Worm (Caenorhabditis elegans) whole organism, L1 larva: Measurements from ENCODE around the gene C24A3.2.
A peak's percentile ranks its signal among the peaks of the same experiment; 100 is the strongest.

ENCODE experiments used
- C04F5.9 ChIP-seq: sonication (generic microtip); optimal IDR thresholded peaks from 2 replicates; lab custom pipeline; 2016; ENCODE audit warnings: missing genetic modification characterization, missing compliant biosample characterization
- C16A3.4 ChIP-seq: fragments of 150-350 bp; optimal IDR thresholded peaks from 2 replicates; lab custom pipeline; 2014; ENCODE audit warnings: missing biosample characterization, missing genetic modification characterization
- F16B12.6 ChIP-seq: fragments of 150-350 bp; optimal IDR thresholded peaks from 2 replicates; lab custom pipeline; 2014; ENCODE audit warnings: missing biosample characterization, missing genetic modification characterization
- ceh-88 ChIP-seq: fragments of 200-800 bp; sonication (Bioruptor generic); IDR thresholded peaks from 2 replicates; pipeline ENCODE4 v1.3.6; 2022; ENCODE audit warnings: missing genetic modification characterization, missing compliant biosample characterization
- efl-1 ChIP-seq, 4 experiments: fragments of 150-350 bp; optimal IDR thresholded peaks in 3 of 4; peaks in 1 of 4; 1 replicate in 1 of 4; 2 replicates in 3 of 4; lab custom pipeline; 2014; ENCODE audit warnings: missing biosample characterization in 2 of 4, missing genetic modification characterization in 2 of 4, missing genetic modification reagents in 2 of 4
- elt-2 ChIP-seq: sonication (generic microtip); optimal IDR thresholded peaks from 2 replicates; lab custom pipeline; 2016; ENCODE audit warnings: missing genetic modification characterization, mild to moderate bottlenecking, inconsistent platforms, missing compliant biosample characterization, missing genetic modification reagents
- elt-3 ChIP-seq, 6 experiments: fragments of 150-350 bp in 1 of 6; sonication (generic microtip); optimal IDR thresholded peaks; 2 replicates each; lab custom pipeline; 2017 to 2018; ENCODE audit warnings: missing biosample characterization in 6 of 6, missing genetic modification characterization in 6 of 6, inconsistent platforms in 1 of 6
- fkh-4 ChIP-seq: sonication (generic microtip); optimal IDR thresholded peaks from 2 replicates; lab custom pipeline; 2016; ENCODE audit warnings: missing compliant biosample characterization, missing genetic modification characterization, borderline replicate concordance
- fos-1 ChIP-seq: fragments of 150-350 bp; optimal IDR thresholded peaks from 2 replicates; lab custom pipeline; 2014; ENCODE audit warnings: missing biosample characterization, missing genetic modification characterization
- lin-15B ChIP-seq: fragments of 150-350 bp; sonication (generic microtip); optimal IDR thresholded peaks from 3 replicates; lab custom pipeline; 2014; ENCODE audit warnings: missing biosample characterization, missing genetic modification characterization
- lin-35 ChIP-seq, 2 experiments: fragments of 150-350 bp; optimal IDR thresholded peaks; 2 replicates each; lab custom pipeline; 2014; ENCODE audit warnings: missing biosample characterization in 2 of 2, missing genetic modification characterization in 2 of 2, missing genetic modification reagents in 2 of 2
- lin-39 ChIP-seq: fragments of 150-350 bp; optimal IDR thresholded peaks from 2 replicates; lab custom pipeline; 2014; ENCODE audit warnings: missing biosample characterization, missing genetic modification reagents, missing genetic modification characterization
- mef-2 ChIP-seq: fragments of 150-350 bp; optimal IDR thresholded peaks from 2 replicates; lab custom pipeline; 2014; ENCODE audit warnings: missing biosample characterization, missing genetic modification characterization
- nhr-12 ChIP-seq: sonication (generic microtip); optimal IDR thresholded peaks from 2 replicates; lab custom pipeline; 2017; ENCODE audit warnings: missing biosample characterization, missing genetic modification characterization
- nhr-19 ChIP-seq: fragments of 200-800 bp; sonication (Bioruptor generic); conservative IDR thresholded peaks from 2 replicates; pipeline ENCODE4 v1.3.6; 2022; ENCODE audit warnings: missing genetic modification characterization, missing compliant biosample characterization
- nhr-20 ChIP-seq: sonication (generic microtip); optimal IDR thresholded peaks from 2 replicates; lab custom pipeline; 2016; ENCODE audit warnings: mild to moderate bottlenecking, missing genetic modification characterization, missing compliant biosample characterization
- nhr-71 ChIP-seq: sonication (generic microtip); optimal IDR thresholded peaks from 2 replicates; lab custom pipeline; 2016; ENCODE audit warnings: mild to moderate bottlenecking, missing genetic modification characterization, moderate library complexity, missing compliant biosample characterization
- nhr-76 ChIP-seq: sonication (generic microtip); optimal IDR thresholded peaks from 2 replicates; lab custom pipeline; 2017; ENCODE audit warnings: missing biosample characterization, missing genetic modification characterization
- nhr-77 ChIP-seq: fragments of 150-350 bp; optimal IDR thresholded peaks from 2 replicates; lab custom pipeline; 2014; ENCODE audit warnings: missing biosample characterization, missing genetic modification characterization
- nhr-90 ChIP-seq: sonication (generic microtip); optimal IDR thresholded peaks from 2 replicates; lab custom pipeline; 2016; ENCODE audit warnings: mild to moderate bottlenecking, missing genetic modification characterization, missing compliant biosample characterization; ENCODE audit not compliant: poor library complexity
- swsn-7 ChIP-seq: sonication (generic microtip); optimal IDR thresholded peaks from 2 replicates; lab custom pipeline; 2016; ENCODE audit warnings: missing genetic modification characterization, missing compliant biosample characterization
- tbx-2 ChIP-seq: sonication (generic microtip); optimal IDR thresholded peaks from 2 replicates; lab custom pipeline; 2016; ENCODE audit warnings: missing genetic modification characterization, missing compliant biosample characterization
- zip-4 ChIP-seq: fragments of 200-800 bp; sonication (Bioruptor generic); optimal IDR thresholded peaks from 2 replicates; lab custom pipeline; 2018; ENCODE audit warnings: mild to moderate bottlenecking, missing genetic modification characterization, moderate library complexity, missing compliant biosample characterization

Gene C24A3.2

DNA sequence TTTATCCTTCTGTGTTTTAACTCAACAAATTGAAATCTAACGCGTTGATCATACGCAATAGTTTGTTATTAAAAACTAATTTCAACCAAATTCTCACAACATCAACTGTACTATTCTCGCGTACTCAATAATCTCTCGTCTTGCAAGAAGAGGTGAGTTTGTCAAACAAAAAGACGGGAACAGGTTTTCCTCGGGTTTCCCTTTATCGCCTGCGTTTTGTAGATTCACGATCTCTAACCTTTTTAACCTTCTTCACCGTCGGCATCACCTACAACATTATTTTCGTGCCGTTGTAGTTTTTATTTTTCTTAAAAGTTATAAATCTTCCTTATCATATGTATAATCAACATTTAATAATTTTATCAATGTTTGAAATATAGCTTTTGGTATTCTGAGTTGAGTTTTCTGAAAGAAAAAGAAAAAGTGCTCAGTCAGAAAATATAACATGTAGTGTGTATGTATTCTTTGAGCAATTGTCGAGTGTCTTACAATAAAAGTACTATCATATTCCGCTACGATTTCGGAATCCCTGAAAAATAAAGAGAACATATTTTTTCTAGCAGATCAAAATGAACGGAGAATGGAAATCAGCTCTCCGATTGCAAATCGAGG lies 31.7 kb downstream of the C24A3.2 start, which contains the start of gene snf-12 (continued):
- TF ChIP-seq efl-1 (optimal IDR thresholded peaks at IDR 0.05; lab: Kevin White, UChicago) (no peak), efl-1 (GFP tag; optimal IDR thresholded peaks at IDR 0.05 in 1 of 2; lab: Kevin White, UChicago) (peak in 1 of 2 experiments; percentile 24), nhr-76 (tag; lab: Kevin White, UChicago) (no peak), ceh-88 (GFP tag; lab: Robert Waterston, UW) (no peak), zip-4 (GFP tag; lab: Kevin White, UChicago) (no peak), tbx-2 (no peak), nhr-12 (tag; lab: Kevin White, UChicago) (no peak), nhr-71 (tag; lab: Kevin White, UChicago) (peak; percentile 32)
- TF ChIP-seq, all 84 proteins: peak for 9

DNA sequence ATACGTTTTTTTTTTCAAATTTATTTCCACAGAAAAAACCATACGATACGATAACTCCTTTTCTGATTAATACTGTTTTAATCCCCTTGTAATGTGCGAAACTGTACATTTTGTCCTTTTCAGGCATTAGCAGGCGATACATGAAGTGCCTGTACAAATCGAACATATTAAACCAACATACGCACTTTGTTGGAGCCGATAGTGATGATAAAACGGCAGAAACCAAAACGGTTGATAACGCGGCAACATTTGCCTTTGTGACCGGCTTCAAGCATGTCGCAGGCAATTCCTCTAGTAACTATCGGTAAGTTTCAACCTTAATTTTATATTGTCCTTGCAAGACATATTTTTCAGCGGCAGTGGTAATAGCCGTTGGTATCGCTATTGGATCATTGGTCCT lies 37.0 kb downstream of the C24A3.2 start, which contains the start of gene nep-22:
nep-22 (plus strand) TSS at position 245 of the 400 bp plus-strand sequence.
- TF ChIP-seq swsn-7 (tag; lab: Kevin White, UChicago) (no peak), elt-3 (tag; optimal IDR thresholded peaks at IDR 0.05; lab: Kevin White, UChicago) (no peak), lin-35 (GFP tag; optimal IDR thresholded peaks at IDR 0.05; lab: Kevin White, UChicago) (peak in 1 of 2 experiments; percentile 14), elt-2 (tag; lab: Kevin White, UChicago) (peak; percentile 70)

DNA sequence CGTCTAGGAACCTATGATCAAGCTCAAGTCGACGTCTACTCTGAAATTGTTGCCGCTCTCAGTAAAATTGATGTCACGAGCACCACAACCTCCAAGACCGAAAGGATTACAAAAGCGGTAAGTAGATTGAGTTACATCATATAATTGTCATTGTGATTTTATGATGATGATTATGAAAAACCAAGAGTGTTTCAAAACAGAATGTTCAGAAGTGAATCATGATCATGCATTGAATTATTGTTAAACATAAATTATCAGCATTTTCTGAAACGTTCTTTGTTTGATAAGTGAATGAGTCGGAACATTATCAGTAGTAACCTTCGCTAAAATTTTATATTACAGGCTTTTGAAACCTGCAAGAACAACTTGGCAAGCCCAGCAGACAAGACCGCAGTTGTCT lies 37.8 kb downstream of the C24A3.2 start:
- TF ChIP-seq tbx-2: no peak
- no peak for TF ChIP-seq nhr-90
- TF ChIP-seq C04F5.9 (tag; lab: Kevin White, UChicago): no peak
- TF ChIP-seq nhr-19 (GFP tag; lab: Robert Waterston, UW): no peak
- TF ChIP-seq nhr-20 (tag; lab: Kevin White, UChicago): no peak
- peak; percentile 50 for TF ChIP-seq elt-2 (tag; lab: Kevin White, UChicago)
- no peak for TF ChIP-seq efl-1 (optimal IDR thresholded peaks at IDR 0.05; lab: Kevin White, UChicago)
- peak in 1 of 2 experiments; percentile 56 for TF ChIP-seq efl-1 (GFP tag; optimal IDR thresholded peaks at IDR 0.05 in 1 of 2; lab: Kevin White, UChicago)

DNA sequence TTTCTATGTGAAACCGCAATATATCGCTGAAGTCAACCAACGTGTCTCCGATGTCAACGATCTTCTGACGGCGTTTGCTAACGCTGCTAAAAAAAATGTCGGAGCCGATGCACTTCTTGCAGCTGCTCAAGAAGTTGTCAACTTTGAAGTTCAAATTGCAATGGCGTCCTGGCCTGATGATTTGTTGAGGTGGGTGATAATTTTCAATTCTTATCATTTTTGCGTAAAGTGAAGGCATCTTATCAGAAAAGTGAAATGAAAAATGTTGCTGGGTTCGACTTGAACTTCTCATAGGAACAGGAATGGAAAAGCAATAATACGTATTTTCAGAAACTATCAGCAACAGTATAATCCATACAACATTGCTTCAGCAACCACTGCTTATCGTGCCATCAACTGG lies 38.9 kb downstream of the C24A3.2 start:
- no peak for TF ChIP-seq lin-15B
- TF ChIP-seq fos-1 (tag; lab: Kevin White, UChicago): no peak
- TF ChIP-seq elt-2 (tag; lab: Kevin White, UChicago): peak; percentile 52

DNA sequence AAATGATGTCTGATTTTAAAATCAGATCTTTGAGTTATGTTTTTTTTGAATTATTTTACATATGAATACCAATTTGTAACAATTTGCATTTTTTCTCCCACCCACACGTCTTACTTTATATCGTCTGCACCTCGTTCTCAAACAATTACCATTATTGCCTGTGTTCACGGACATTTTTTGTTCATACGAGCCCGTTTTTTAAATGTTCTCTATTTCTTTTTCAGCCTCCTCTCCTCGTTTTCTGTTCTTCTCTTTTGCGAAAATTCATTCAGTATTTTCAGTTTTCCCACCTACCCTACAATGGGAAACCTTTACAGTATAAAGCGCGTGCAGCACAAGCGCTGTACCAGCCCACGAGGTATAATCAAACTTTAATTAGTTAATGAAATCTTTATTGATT lies 48.6 kb downstream of the C24A3.2 start, which contains the start of gene prdm-14:
prdm-14 (plus strand) TSS at position 301 of the 400 bp plus-strand sequence.
- TF ChIP-seq lin-39 (tag; lab: Kevin White, UChicago): no peak
- no peak for TF ChIP-seq fkh-4
- no peak for TF ChIP-seq F16B12.6 (tag; lab: Kevin White, UChicago)
- no peak for TF ChIP-seq C16A3.4 (tag; lab: Kevin White, UChicago)
- TF ChIP-seq nhr-77 (tag; lab: Kevin White, UChicago): no peak
- TF ChIP-seq mef-2 (tag; lab: Kevin White, UChicago): no peak
- TF ChIP-seq efl-1 (optimal IDR thresholded peaks at IDR 0.05; lab: Kevin White, UChicago): no peak
- TF ChIP-seq efl-1 (GFP tag; optimal IDR thresholded peaks at IDR 0.05 in 1 of 2; lab: Kevin White, UChicago): peak in 1 of 2 experiments; percentile 9
- TF ChIP-seq ceh-88 (GFP tag; lab: Robert Waterston, UW): no peak
